Worm (Caenorhabditis elegans) whole organism, L4 larva: ENCODE results near the gene T19D2.3.
A peak's percentile ranks its signal among the peaks of the same experiment; 100 is the strongest.

Experiments used
- F26F4.8 ChIP-seq: fragments of 200-800 bp; sonication (Bioruptor generic); conservative IDR thresholded peaks from 2 replicates; pipeline ENCODE4 v1.3.6; 2022; ENCODE audit warnings: missing genetic modification characterization, missing compliant biosample characterization
- F37D6.2 ChIP-seq: sonication (generic microtip); optimal IDR thresholded peaks from 2 replicates; lab custom pipeline; 2016; ENCODE audit warnings: mild to moderate bottlenecking, missing genetic modification characterization, missing compliant biosample characterization
- F44E2.7 ChIP-seq: fragments of 200-800 bp; sonication (Bioruptor generic); IDR thresholded peaks from 2 replicates; pipeline ENCODE4 v2.1.2; 2022; ENCODE audit warnings: missing genetic modification characterization, missing compliant biosample characterization
- T26A8.4 ChIP-seq: fragments of 200-800 bp; sonication (Bioruptor generic); IDR thresholded peaks from 2 replicates; pipeline ENCODE4 v1.3.6; 2022; ENCODE audit warnings: missing genetic modification characterization, missing compliant biosample characterization
- aha-1 ChIP-seq: fragments of 150-350 bp; peaks from one replicate; lab custom pipeline; 2014; ENCODE audit warnings: missing biosample characterization, missing genetic modification characterization
- ama-1 ChIP-seq: fragments of 150-350 bp; optimal IDR thresholded peaks from 2 replicates; lab custom pipeline; 2014; ENCODE audit warnings: inconsistent platforms, mixed read lengths
- ceh-20 ChIP-seq: fragments of 200-800 bp; sonication (Bioruptor generic); IDR thresholded peaks from 2 replicates; pipeline ENCODE4 v1.3.6; 2022; ENCODE audit warnings: missing genetic modification reagents, missing genetic modification characterization, missing compliant biosample characterization
- ceh-62 ChIP-seq: sonication (generic microtip); optimal IDR thresholded peaks from 2 replicates; lab custom pipeline; 2017; ENCODE audit warnings: missing biosample characterization, missing genetic modification characterization
- daf-8 ChIP-seq: fragments of 200-800 bp; sonication (Bioruptor generic); IDR thresholded peaks from 2 replicates; pipeline ENCODE4 v1.3.6; 2022; ENCODE audit warnings: missing genetic modification characterization, missing compliant biosample characterization
- gei-8 ChIP-seq: fragments of 200-800 bp; sonication (Bioruptor generic); optimal IDR thresholded peaks from 2 replicates; lab custom pipeline; 2018; ENCODE audit warnings: mild to moderate bottlenecking, missing genetic modification characterization, missing compliant biosample characterization
- hif-1 ChIP-seq, 2 experiments: sonication (generic microtip); optimal IDR thresholded peaks; 2 replicates each; lab custom pipeline; 2016 to 2017; ENCODE audit warnings: missing compliant biosample characterization in 2 of 2, missing genetic modification characterization in 2 of 2, missing genetic modification reagents in 2 of 2, missing genotype in 2 of 2, mild to moderate bottlenecking in 1 of 2
- hlh-11 ChIP-seq: fragments of 200-800 bp; sonication (Bioruptor generic); optimal IDR thresholded peaks from 2 replicates; lab custom pipeline; 2018; ENCODE audit warnings: mild to moderate bottlenecking, missing genetic modification characterization, missing compliant biosample characterization
- hlh-30 ChIP-seq: sonication (generic microtip); optimal IDR thresholded peaks from 2 replicates; lab custom pipeline; 2017; ENCODE audit warnings: antibody characterized with exemption, mild to moderate bottlenecking, missing genetic modification characterization, missing compliant biosample characterization; ENCODE audit not compliant: insufficient read depth
- mdl-1 ChIP-seq, 2 experiments: fragments of 150-350 bp in 1 of 2; sonication (generic microtip) in 1 of 2; optimal IDR thresholded peaks; 2 replicates each; lab custom pipeline; 2014 to 2017; ENCODE audit warnings: missing biosample characterization in 2 of 2, missing genetic modification characterization in 2 of 2
- mes-2 ChIP-seq: sonication (generic microtip); optimal IDR thresholded peaks from 2 replicates; lab custom pipeline; 2016; ENCODE audit warnings: missing genotype, mild to moderate bottlenecking, missing genetic modification characterization, missing compliant biosample characterization; ENCODE audit not compliant: poor library complexity, severe bottlenecking
- nhr-10 ChIP-seq: fragments of 150-350 bp; optimal IDR thresholded peaks from 2 replicates; lab custom pipeline; 2014; ENCODE audit warnings: missing biosample characterization, missing genetic modification characterization
- nhr-237 ChIP-seq: sonication (generic microtip); optimal IDR thresholded peaks from 2 replicates; lab custom pipeline; 2017; ENCODE audit warnings: missing biosample characterization, missing genetic modification characterization
- nhr-41 ChIP-seq: fragments of 200-800 bp; sonication (Bioruptor generic); IDR thresholded peaks from 2 replicates; pipeline ENCODE4 v1.3.6; 2022; ENCODE audit warnings: missing genetic modification reagents, missing genetic modification characterization, missing compliant biosample characterization
- nhr-48 ChIP-seq: sonication (generic microtip); optimal IDR thresholded peaks from 2 replicates; lab custom pipeline; 2016; ENCODE audit warnings: mild to moderate bottlenecking, missing genetic modification characterization, missing compliant biosample characterization
- nhr-77 ChIP-seq: fragments of 150-350 bp; optimal IDR thresholded peaks from 2 replicates; lab custom pipeline; 2014; ENCODE audit warnings: missing biosample characterization, missing genetic modification characterization
- sdz-12 ChIP-seq: fragments of 200-800 bp; sonication (Bioruptor generic); optimal IDR thresholded peaks from 2 replicates; lab custom pipeline; 2018; ENCODE audit warnings: mild to moderate bottlenecking, missing genetic modification characterization, missing compliant biosample characterization
- set-16 ChIP-seq: fragments of 200-800 bp; sonication (Bioruptor generic); IDR thresholded peaks from 2 replicates; pipeline ENCODE4 v1.3.6; 2022; ENCODE audit warnings: missing genetic modification reagents, missing genetic modification characterization, missing compliant biosample characterization
- tag-97 ChIP-seq: fragments of 200-800 bp; sonication (Bioruptor generic); IDR thresholded peaks from 2 replicates; pipeline ENCODE4 v1.3.6; 2022; ENCODE audit warnings: missing genetic modification characterization, missing compliant biosample characterization
- unc-39 ChIP-seq: sonication (generic microtip); optimal IDR thresholded peaks from 2 replicates; lab custom pipeline; 2017; ENCODE audit warnings: missing biosample characterization, missing genetic modification characterization
- unc-62 ChIP-seq, 3 experiments: fragments of 150-350 bp in 1 of 3; sonication (generic microtip); optimal IDR thresholded peaks in 2 of 3; peaks in 1 of 3; 1 replicate in 1 of 3; 2 replicates in 2 of 3; lab custom pipeline; 2014 to 2017; ENCODE audit warnings: missing biosample characterization in 3 of 3, missing genetic modification characterization in 3 of 3, missing genetic modification reagents in 3 of 3, missing genotype in 1 of 3
- vab-7 ChIP-seq: fragments of 200-800 bp; sonication (Bioruptor generic); IDR thresholded peaks from 2 replicates; pipeline ENCODE4 v1.3.6; 2022; ENCODE audit warnings: missing genetic modification reagents, missing genetic modification characterization, missing compliant biosample characterization
- zfp-3 ChIP-seq: fragments of 200-800 bp; sonication (Bioruptor generic); conservative IDR thresholded peaks from 2 replicates; pipeline ENCODE4 v1.3.6; 2022; ENCODE audit warnings: missing genetic modification reagents, missing genetic modification characterization, missing compliant biosample characterization
- zip-11 ChIP-seq: fragments of 200-800 bp; sonication (Bioruptor generic); IDR thresholded peaks from 2 replicates; pipeline ENCODE4 v1.3.6; 2022; ENCODE audit warnings: missing genetic modification characterization, missing compliant biosample characterization
- ztf-11 ChIP-seq: fragments of 150-350 bp; optimal IDR thresholded peaks from 2 replicates; lab custom pipeline; 2014; ENCODE audit warnings: missing biosample characterization, missing genetic modification characterization
- ztf-7 ChIP-seq: fragments of 150-350 bp; optimal IDR thresholded peaks from 2 replicates; lab custom pipeline; 2014; ENCODE audit warnings: missing biosample characterization, missing genetic modification characterization

The T19D2.3 gene

DNA sequence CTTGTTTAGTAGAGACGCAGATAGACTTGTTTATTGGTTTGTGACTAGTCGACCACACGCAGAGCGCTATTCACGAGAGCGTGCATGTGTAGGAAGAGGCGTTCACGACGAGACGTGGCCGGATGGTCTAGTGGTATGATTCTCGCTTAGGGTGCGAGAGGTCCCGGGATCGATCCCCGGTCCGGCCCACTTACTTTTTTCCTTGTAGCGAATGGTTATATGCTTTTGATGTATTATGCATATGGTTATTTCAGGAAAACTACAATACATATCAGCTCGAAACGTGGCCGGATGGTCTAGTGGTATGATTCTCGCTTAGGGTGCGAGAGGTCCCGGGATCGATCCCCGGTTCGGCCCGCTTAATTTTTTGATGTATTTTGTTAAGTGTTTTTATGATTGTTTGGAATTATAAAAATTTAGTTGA is 30.9 kb downstream of the T19D2.3 start (continued):
- peak in 1 of 2 experiments; percentile 87 for TF ChIP-seq unc-62 (GFP tag; optimal IDR thresholded peaks at IDR 0.05 in 1 of 2; lab: Kevin White, UChicago)
- TF ChIP-seq unc-62 (tag; optimal IDR thresholded peaks at IDR 0.05; lab: Kevin White, UChicago) = no peak
- peak; percentile 76 for TF ChIP-seq mes-2 (tag; lab: Kevin White, UChicago)
- TF ChIP-seq sdz-12 = peak; percentile 69
- TF ChIP-seq F26F4.8 (GFP tag; lab: Robert Waterston, UW) = 0 out of 2 replicates have a peak, but pooled peaks have one; percentile 68
- no peak for TF ChIP-seq nhr-237 (tag; lab: Kevin White, UChicago)
- peak; percentile 83 for TF ChIP-seq T26A8.4 (GFP tag; lab: Robert Waterston, UW)
- TF ChIP-seq nhr-10 = no peak
- peak; percentile 79 for TF ChIP-seq ceh-20 (GFP tag; lab: Robert Waterston, UW)
- TF ChIP-seq zfp-3 (GFP tag; lab: Robert Waterston, UW) = peak; percentile 78; the same call in 1 of the 2 replicates
- peak; percentile 71 for TF ChIP-seq hlh-30 (tag; lab: Kevin White, UChicago)
- peak; percentile 66 for TF ChIP-seq nhr-48 (tag; lab: Kevin White, UChicago)
- TF ChIP-seq nhr-41 (GFP tag; lab: Robert Waterston, UW) = peak; percentile 80
- TF ChIP-seq F44E2.7 = peak; percentile 88; the same call in 1 of the 2 replicates
- peak; percentile 18 to 60 for TF ChIP-seq hif-1 (tag; optimal IDR thresholded peaks at IDR 0.05; lab: Kevin White, UChicago)
- no peak for TF ChIP-seq tag-97 (GFP tag; lab: Robert Waterston, UW)
- 0 out of 2 replicates have a peak, but pooled peaks have one; percentile 64 for TF ChIP-seq zip-11 (GFP tag; lab: Robert Waterston, UW)
- peak; percentile 64 for TF ChIP-seq gei-8 (GFP tag; lab: Kevin White, UChicago)
- TF ChIP-seq, all 104 proteins: peak for 71

DNA sequence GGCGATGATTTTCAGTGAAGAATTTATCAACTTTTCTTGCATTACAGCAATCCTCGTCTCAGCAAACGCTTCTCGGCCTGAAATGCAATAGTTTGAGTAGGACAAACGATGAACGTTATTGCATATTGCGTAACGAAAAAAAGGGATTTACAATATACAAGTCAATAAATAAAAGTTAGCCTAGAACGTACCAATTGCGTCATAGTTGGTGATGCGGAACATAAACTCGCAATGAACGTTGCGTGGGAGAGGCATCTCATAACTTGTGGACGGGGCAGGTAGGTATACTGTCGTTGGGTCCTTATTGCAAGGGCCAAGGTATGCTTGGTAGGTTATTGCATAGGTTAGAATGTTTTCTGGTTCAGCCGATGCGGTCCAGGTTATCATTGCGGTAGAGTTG is 31.7 kb downstream of the T19D2.3 start:
- no peak for TF ChIP-seq F37D6.2 (tag; lab: Kevin White, UChicago)
- TF ChIP-seq unc-39 (tag; lab: Kevin White, UChicago) = no peak
- TF ChIP-seq hif-1 (tag; optimal IDR thresholded peaks at IDR 0.05; lab: Kevin White, UChicago) = no peak
- TF ChIP-seq ceh-62 (tag; lab: Kevin White, UChicago) = no peak
- TF ChIP-seq mdl-1 (tag; optimal IDR thresholded peaks at IDR 0.05; lab: Kevin White, UChicago) = no peak
- no peak for TF ChIP-seq ztf-7 (tag; lab: Kevin White, UChicago)
- no peak for TF ChIP-seq ztf-11 (tag; lab: Kevin White, UChicago)
- no peak for TF ChIP-seq nhr-48 (tag; lab: Kevin White, UChicago)

DNA sequence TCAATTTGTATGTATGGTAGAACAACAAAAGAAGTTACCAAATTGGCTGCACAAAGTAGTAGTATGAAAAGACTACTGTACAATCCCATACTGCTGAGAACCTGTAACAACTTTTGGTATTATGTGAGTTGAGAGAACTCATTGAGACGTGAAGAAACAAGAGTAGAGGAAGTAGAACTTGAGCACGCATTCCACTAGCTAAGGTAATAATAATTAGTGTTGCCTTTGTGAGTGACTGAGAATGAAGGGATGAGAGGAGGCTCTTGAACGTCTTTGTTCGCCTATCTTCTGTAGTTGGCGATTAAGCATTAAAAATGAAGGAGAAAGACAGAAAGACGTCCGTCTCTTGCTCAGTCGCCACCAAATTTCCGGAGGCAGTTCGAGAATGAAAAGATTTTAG is 34.5 kb downstream of the T19D2.3 start, which contains the start of gene C16B8.4:
Gene C16B8.4, minus strand, starts transcription at position 101 of the 400 bp plus-strand sequence.
- TF ChIP-seq unc-62 (GFP tag; optimal IDR thresholded peaks at IDR 0.05 in 1 of 2; lab: Kevin White, UChicago) = peak in 1 of 2 experiments; percentile 61
- TF ChIP-seq unc-62 (tag; optimal IDR thresholded peaks at IDR 0.05; lab: Kevin White, UChicago) = no peak
- no peak for TF ChIP-seq set-16

DNA sequence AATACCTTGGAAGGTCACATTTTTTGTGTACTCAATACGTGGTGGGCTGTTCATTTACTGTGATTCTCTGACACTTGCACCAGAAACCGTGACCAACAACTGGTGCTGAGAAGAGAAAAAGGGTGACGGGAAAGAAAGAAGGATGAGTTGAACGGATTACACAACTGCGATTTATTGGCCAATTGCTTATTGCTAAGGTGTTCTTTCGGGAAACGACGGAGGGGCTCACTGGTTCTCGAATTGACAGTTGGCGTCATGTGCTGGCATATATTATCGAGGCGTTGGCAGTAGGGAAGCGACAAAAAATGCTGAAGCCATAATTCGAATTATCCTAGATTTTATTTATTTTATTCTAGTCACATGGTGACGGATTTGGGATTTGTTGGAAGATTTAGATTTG is 35.1 kb downstream of the T19D2.3 start:
- TF ChIP-seq hlh-11 (tag; lab: Kevin White, UChicago) (peak; percentile 38), zip-11 (GFP tag; lab: Robert Waterston, UW) (no peak), unc-62 (GFP tag; optimal IDR thresholded peaks at IDR 0.05 in 1 of 2; lab: Kevin White, UChicago) (peak in 1 of 2 experiments; percentile 83), unc-62 (tag; optimal IDR thresholded peaks at IDR 0.05; lab: Kevin White, UChicago) (no peak), nhr-77 (tag; lab: Kevin White, UChicago) (no peak), ama-1 (lab: Kevin White, UChicago) (no peak), daf-8 (GFP tag; lab: Robert Waterston, UW) (no peak), hlh-30 (tag; lab: Kevin White, UChicago) (peak; percentile 9)

DNA sequence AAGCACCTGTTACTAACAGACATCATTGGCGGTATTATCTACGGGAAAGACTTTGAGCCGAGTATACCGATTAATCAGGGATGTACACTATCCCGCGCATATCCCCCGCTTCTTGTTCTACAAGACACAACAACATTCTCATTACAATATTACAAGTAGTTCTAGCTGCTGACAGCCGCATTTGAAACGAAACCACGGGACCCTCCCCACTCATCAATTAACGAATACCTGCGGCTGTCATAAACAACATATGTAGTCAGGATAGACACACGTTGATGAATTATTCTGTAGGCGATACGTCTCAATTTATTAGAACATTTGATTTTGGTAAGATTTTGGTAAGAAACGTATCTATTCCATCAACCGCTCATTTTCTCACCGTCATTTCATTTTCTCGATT is 37.7 kb downstream of the T19D2.3 start:
- TF ChIP-seq vab-7 (GFP tag; lab: Robert Waterston, UW) = no peak
- no peak for TF ChIP-seq nhr-10
- no peak for TF ChIP-seq zfp-3 (GFP tag; lab: Robert Waterston, UW)
- peak in 1 of 2 experiments; percentile 11 for TF ChIP-seq unc-62 (GFP tag; optimal IDR thresholded peaks at IDR 0.05 in 1 of 2; lab: Kevin White, UChicago)
- no peak for TF ChIP-seq unc-62 (tag; optimal IDR thresholded peaks at IDR 0.05; lab: Kevin White, UChicago)
- TF ChIP-seq aha-1 = peak; percentile 20
